Worm (Caenorhabditis elegans): Measurements from ENCODE around the gene fbxc-52.

Gene fbxc-52

ce11 chrII:3678978-3679377 lies 38.1 kb upstream of the fbxc-52 start:
- TF ChIP-seq aly-2 (tag; optimal IDR thresholded peaks at IDR 0.05) (no peak), nhr-76 (tag; optimal IDR thresholded peaks at IDR 0.05) (no peak), pqm-1 (tag; optimal IDR thresholded peaks at IDR 0.05) (no peak), swsn-7 (tag; optimal IDR thresholded peaks at IDR 0.05) (no peak), pax-3 (tag; optimal IDR thresholded peaks at IDR 0.05) (no peak), pag-3 (tag; optimal IDR thresholded peaks at IDR 0.05; ENCODE audit: borderline replicate concordance, insufficient read depth) (no peak), sup-37 (GFP tag; optimal IDR thresholded peaks at IDR 0.05) (no peak), fkh-8 (tag; optimal IDR thresholded peaks at IDR 0.05) (no peak), lsy-2 (tag; optimal IDR thresholded peaks at IDR 0.05) (no peak), mdl-1 (tag; optimal IDR thresholded peaks at IDR 0.05) (no peak), nhr-12 (tag; optimal IDR thresholded peaks at IDR 0.05) (no peak), fkh-10 (GFP tag; optimal IDR thresholded peaks at IDR 0.05) (no peak), vab-15 (tag; optimal IDR thresholded peaks at IDR 0.05) (no peak), F16B12.6 (tag; optimal IDR thresholded peaks at IDR 0.05) (no peak), irx-1 (tag; optimal IDR thresholded peaks at IDR 0.05) (no peak), sptf-1 (tag; optimal IDR thresholded peaks at IDR 0.05) (no peak), Y116A8C.19 (tag; optimal IDR thresholded peaks at IDR 0.05; ENCODE audit: borderline replicate concordance) (no peak), ceh-8 (GFP tag; optimal IDR thresholded peaks at IDR 0.05) (no peak)

ce11 chrII:3680366-3680765 lies 36.7 kb upstream of the fbxc-52 start:
- TF ChIP-seq hpl-2 (GFP tag; optimal IDR thresholded peaks at IDR 0.05) (no peak), jun-1 (tag; optimal IDR thresholded peaks at IDR 0.05) (no peak), tlp-1 (tag; optimal IDR thresholded peaks at IDR 0.05) (no peak), dsc-1 (tag; optimal IDR thresholded peaks at IDR 0.05) (no peak), fkh-8 (tag; optimal IDR thresholded peaks at IDR 0.05) (no peak), blmp-1 (tag; optimal IDR thresholded peaks at IDR 0.05) (no peak)

ce11 chrII:3681365-3682083 lies 35.5 kb upstream of the fbxc-52 start, which contains the start of gene F19B10.10:
Gene F19B10.10 (minus strand): TSS chrII:3681415.
- TF ChIP-seq nhr-77 (tag; optimal IDR thresholded peaks at IDR 0.05) = no peak
- TF ChIP-seq rnt-1 (tag; optimal IDR thresholded peaks at IDR 0.05) = no peak
- no peak for TF ChIP-seq ets-5 (GFP tag; IDR thresholded peaks at IDR 0.05)
- TF ChIP-seq dpl-1 (GFP tag; optimal IDR thresholded peaks at IDR 0.05) = no peak
- no peak for TF ChIP-seq sox-4 (tag; optimal IDR thresholded peaks at IDR 0.05)
- no peak for TF ChIP-seq egl-13 (tag; optimal IDR thresholded peaks at IDR 0.05)
- no peak for TF ChIP-seq Y116A8C.19 (tag; optimal IDR thresholded peaks at IDR 0.05; ENCODE audit: borderline replicate concordance)
- TF ChIP-seq ceh-63 (GFP tag; optimal IDR thresholded peaks at IDR 0.05) = no peak
- TF ChIP-seq dsc-1 (tag; optimal IDR thresholded peaks at IDR 0.05) = no peak
- no peak for TF ChIP-seq pag-3 (tag; optimal IDR thresholded peaks at IDR 0.05; ENCODE audit: borderline replicate concordance, insufficient read depth)
- TF ChIP-seq unc-86 (tag; optimal IDR thresholded peaks at IDR 0.05) = no peak
- TF ChIP-seq fkh-4 (tag; optimal IDR thresholded peaks at IDR 0.05; ENCODE audit: borderline replicate concordance) = no peak
- TF ChIP-seq nhr-12 (tag; optimal IDR thresholded peaks at IDR 0.05) = no peak
- TF ChIP-seq fkh-10 (GFP tag; optimal IDR thresholded peaks at IDR 0.05) = no peak
- no peak for TF ChIP-seq ceh-8 (GFP tag; optimal IDR thresholded peaks at IDR 0.05)
- no peak for TF ChIP-seq pqm-1 (tag; optimal IDR thresholded peaks at IDR 0.05)
- no peak for TF ChIP-seq fos-1 (tag; optimal IDR thresholded peaks at IDR 0.05)
- no peak for TF ChIP-seq unc-98 (GFP tag; IDR thresholded peaks at IDR 0.05)
- no peak for TF ChIP-seq tbx-2 (tag; optimal IDR thresholded peaks at IDR 0.05)

ce11 chrII:3682770-3683234 lies 34.3 kb upstream of the fbxc-52 start, which contains the start of gene F19B10.1:
Gene F19B10.1 (plus strand): TSS chrII:3683184.
- TF ChIP-seq pag-3 (tag; optimal IDR thresholded peaks at IDR 0.05; ENCODE audit: borderline replicate concordance, insufficient read depth) (peak; percentile 20), lir-3 (tag; optimal IDR thresholded peaks at IDR 0.05; ENCODE audit: poor library complexity) (peak; percentile 68), lin-14 (GFP tag; optimal IDR thresholded peaks at IDR 0.05) (peak; percentile 86), rnt-1 (tag; optimal IDR thresholded peaks at IDR 0.05) (peak; percentile 77), lin-39 (tag; optimal IDR thresholded peaks at IDR 0.05) (peak; percentile 73), unc-130 (tag; optimal IDR thresholded peaks at IDR 0.05) (peak; percentile 94), nhr-28 (tag; optimal IDR thresholded peaks at IDR 0.05) (no peak), tlp-1 (tag; optimal IDR thresholded peaks at IDR 0.05) (no peak), mdl-1 (tag; optimal IDR thresholded peaks at IDR 0.05) (peak in 1 of 2 experiments; percentile 93), sox-4 (tag; optimal IDR thresholded peaks at IDR 0.05) (no peak), efl-1 (optimal IDR thresholded peaks at IDR 0.05) (peak; percentile 74 to 94), efl-1 (GFP tag; optimal IDR thresholded peaks at IDR 0.05 in 1 of 2) (peak; percentile 93 to 99), nhr-77 (tag; optimal IDR thresholded peaks at IDR 0.05) (peak; percentile 36), unc-98 (GFP tag; IDR thresholded peaks at IDR 0.05) (no peak), lsy-2 (tag; optimal IDR thresholded peaks at IDR 0.05) (peak; percentile 86 to 87), lin-35 (GFP tag; optimal IDR thresholded peaks at IDR 0.05) (peak; percentile 88 to 98), ceh-90 (tag; optimal IDR thresholded peaks at IDR 0.05) (no peak), nhr-20 (tag; optimal IDR thresholded peaks at IDR 0.05) (peak; percentile 88), jun-1 (tag; optimal IDR thresholded peaks at IDR 0.05) (peak; percentile 11), egl-13 (tag; optimal IDR thresholded peaks at IDR 0.05) (no peak), F16B12.6 (tag; optimal IDR thresholded peaks at IDR 0.05) (peak; percentile 97)
